Fruit fly (Drosophila melanogaster) whole organism, embryonic: ENCODE data around the gene CG6709.
A peak's percentile ranks its signal among the peaks of the same experiment; 100 is the strongest.

Source experiments
- Aef1 ChIP-seq: fragments of 200-800 bp; sonication (Bioruptor generic); IDR thresholded peaks from 3 replicates; pipeline ENCODE4 v1.3.6; 2022; ENCODE audit warnings: missing biosample characterization, missing genetic modification characterization
- Antp ChIP-seq: fragments of 200-800 bp; sonication (Bioruptor generic); optimal IDR thresholded peaks from 3 replicates; lab custom pipeline; 2016; ENCODE audit warnings: missing biosample characterization, missing genetic modification characterization
- Atf-2 ChIP-seq: fragments of 200-800 bp; sonication (Bioruptor generic); optimal IDR thresholded peaks from 2 replicates; lab custom pipeline; 2016; ENCODE audit warnings: missing biosample characterization, missing genetic modification characterization
- CG10147 ChIP-seq: fragments of 200-800 bp; sonication (Bioruptor generic); optimal IDR thresholded peaks from 2 replicates; lab custom pipeline; 2019; ENCODE audit warnings: missing biosample characterization, mild to moderate bottlenecking, missing genetic modification characterization, moderate library complexity
- CG10321 ChIP-seq: fragments of 200-800 bp; sonication (Bioruptor generic); IDR thresholded peaks from 2 replicates; pipeline ENCODE4 v1.3.6; 2022; ENCODE audit warnings: missing biosample characterization, missing genetic modification characterization
- CG10366 ChIP-seq: fragments of 200-800 bp; sonication (Bioruptor generic); IDR thresholded peaks from 2 replicates; pipeline ENCODE4 v1.3.6; 2022; ENCODE audit warnings: missing biosample characterization, missing genetic modification characterization
- CG11398 ChIP-seq: fragments of 200-800 bp; sonication (Bioruptor generic); optimal IDR thresholded peaks from 2 replicates; lab custom pipeline; 2016; ENCODE audit warnings: missing biosample characterization, missing genetic modification characterization
- CG12155 ChIP-seq: fragments of 200-800 bp; sonication (Bioruptor generic); optimal IDR thresholded peaks from 3 replicates; lab custom pipeline; 2016; ENCODE audit warnings: missing biosample characterization, missing genetic modification characterization
- CG13287 ChIP-seq: fragments of 200-800 bp; sonication (Bioruptor generic); IDR thresholded peaks from 2 replicates; pipeline ENCODE4 v1.3.6; 2022; ENCODE audit warnings: missing biosample characterization, missing genetic modification characterization; ENCODE audit not compliant: partially characterized antibody
- CG14860 ChIP-seq: fragments of 200-800 bp; sonication (Bioruptor generic); IDR thresholded peaks from 3 replicates; pipeline ENCODE4 v1.3.6; 2022; ENCODE audit warnings: missing biosample characterization, missing genetic modification characterization; ENCODE audit not compliant: partially characterized antibody
- CG1602 ChIP-seq: fragments of 200-800 bp; sonication (Bioruptor generic); optimal IDR thresholded peaks from 3 replicates; lab custom pipeline; 2016; ENCODE audit warnings: missing biosample characterization, missing genetic modification characterization
- CG17361 ChIP-seq: fragments of 200-800 bp; sonication (Bioruptor generic); IDR thresholded peaks from 3 replicates; pipeline ENCODE4 v1.3.6; 2022; ENCODE audit warnings: missing biosample characterization, missing genetic modification characterization
- CG18619 ChIP-seq: fragments of 200-800 bp; sonication (Bioruptor generic); optimal IDR thresholded peaks from 3 replicates; lab custom pipeline; 2017; ENCODE audit warnings: missing biosample characterization, mild to moderate bottlenecking, missing genetic modification characterization
- CG18764 ChIP-seq: fragments of 200-800 bp; sonication (Bioruptor generic); optimal IDR thresholded peaks from 3 replicates; lab custom pipeline; 2016; ENCODE audit warnings: missing biosample characterization, missing genetic modification characterization
- CG31365 ChIP-seq: fragments of 200-800 bp; sonication (Bioruptor generic); optimal IDR thresholded peaks from 2 replicates; lab custom pipeline; 2018; ENCODE audit warnings: missing biosample characterization, mild to moderate bottlenecking, missing genetic modification characterization
- CG34224 ChIP-seq: fragments of 200-800 bp; sonication (Bioruptor generic); IDR thresholded peaks from 3 replicates; pipeline ENCODE4 v1.3.6; 2022; ENCODE audit warnings: missing biosample characterization, missing genetic modification characterization; ENCODE audit not compliant: partially characterized antibody
- CG42726 ChIP-seq: fragments of 200-800 bp; sonication (Bioruptor generic); IDR thresholded peaks from 2 replicates; pipeline ENCODE4 v1.3.6; 2022; ENCODE audit warnings: missing biosample characterization, missing genetic modification characterization; ENCODE audit not compliant: partially characterized antibody
- CG4282 ChIP-seq: fragments of 200-800 bp; sonication (Bioruptor generic); optimal IDR thresholded peaks from 2 replicates; lab custom pipeline; 2016; ENCODE audit warnings: missing biosample characterization, missing genetic modification characterization
- CG43689 ChIP-seq: fragments of 200-800 bp; sonication (Bioruptor generic); IDR thresholded peaks from 2 replicates; pipeline ENCODE4 v1.3.6; 2022; ENCODE audit warnings: missing biosample characterization, missing genetic modification characterization
- CG4404 ChIP-seq: fragments of 200-800 bp; sonication (Bioruptor generic); IDR thresholded peaks from 2 replicates; pipeline ENCODE4 v1.3.6; 2022; ENCODE audit warnings: missing biosample characterization, missing genetic modification characterization
- CG6175 ChIP-seq: fragments of 200-800 bp; sonication (Bioruptor generic); IDR thresholded peaks from 3 replicates; pipeline ENCODE4 v1.3.6; 2022; ENCODE audit warnings: missing biosample characterization, missing genetic modification characterization
- CG6254 ChIP-seq: fragments of 200-800 bp; sonication (Bioruptor generic); optimal IDR thresholded peaks from 3 replicates; lab custom pipeline; 2017; ENCODE audit warnings: mild to moderate bottlenecking, missing biosample characterization, missing genetic modification reagents, missing genetic modification characterization
- Dek ChIP-seq: fragments of 200-800 bp; sonication (Bioruptor generic); optimal IDR thresholded peaks from 3 replicates; lab custom pipeline; 2019; ENCODE audit warnings: missing biosample characterization, mild to moderate bottlenecking, missing genetic modification characterization, moderate library complexity
- HmgZ ChIP-seq: fragments of 200-800 bp; sonication (Bioruptor generic); optimal IDR thresholded peaks from 2 replicates; lab custom pipeline; 2018; ENCODE audit warnings: missing biosample characterization, mild to moderate bottlenecking, missing genetic modification characterization
- PHDP ChIP-seq: fragments of 200-800 bp; sonication (Bioruptor generic); optimal IDR thresholded peaks from 3 replicates; lab custom pipeline; 2018; ENCODE audit warnings: missing biosample characterization, mild to moderate bottlenecking, missing genetic modification characterization, moderate library complexity
- Side ChIP-seq: fragments of 200-800 bp; sonication (Bioruptor generic); optimal IDR thresholded peaks from 2 replicates; lab custom pipeline; 2016; ENCODE audit warnings: missing biosample characterization, missing genetic modification characterization
- Sox100B ChIP-seq: fragments of 200-800 bp; sonication (Bioruptor generic); optimal IDR thresholded peaks from 3 replicates; lab custom pipeline; 2018; ENCODE audit warnings: missing biosample characterization, mild to moderate bottlenecking, missing genetic modification characterization
- Sry-β ChIP-seq: fragments of 200-800 bp; sonication (Bioruptor generic); optimal IDR thresholded peaks from 2 replicates; lab custom pipeline; 2018; ENCODE audit warnings: missing biosample characterization, mild to moderate bottlenecking, missing genetic modification characterization, moderate library complexity
- ac ChIP-seq: fragments of 200-800 bp; sonication (Bioruptor generic); optimal IDR thresholded peaks from 3 replicates; lab custom pipeline; 2017; ENCODE audit warnings: missing biosample characterization, mild to moderate bottlenecking, missing genetic modification characterization
- bbx ChIP-seq: fragments of 200-800 bp; sonication (Bioruptor generic); IDR thresholded peaks from 2 replicates; pipeline ENCODE4 v1.3.6; 2022; ENCODE audit warnings: missing biosample characterization, missing genetic modification characterization; ENCODE audit not compliant: partially characterized antibody
- corto ChIP-seq: fragments of 200-800 bp; sonication (Bioruptor generic); optimal IDR thresholded peaks from 2 replicates; lab custom pipeline; 2016; ENCODE audit warnings: missing biosample characterization, mild to moderate bottlenecking, missing genetic modification characterization, moderate library complexity
- dati ChIP-seq: fragments of 200-800 bp; sonication (Bioruptor generic); IDR thresholded peaks from 2 replicates; pipeline ENCODE4 v1.3.6; 2022; ENCODE audit warnings: missing biosample characterization, missing genetic modification characterization
- dimm ChIP-seq: fragments of 200-800 bp; sonication (Bioruptor generic); IDR thresholded peaks from 2 replicates; pipeline ENCODE4 v1.3.6; 2022; ENCODE audit warnings: missing biosample characterization, missing genetic modification characterization
- eyg ChIP-seq: fragments of 200-800 bp; sonication (Bioruptor generic); optimal IDR thresholded peaks from 3 replicates; lab custom pipeline; 2016; ENCODE audit warnings: missing biosample characterization, missing genetic modification characterization
- fd102C ChIP-seq: fragments of 200-800 bp; sonication (Bioruptor generic); optimal IDR thresholded peaks from 2 replicates; lab custom pipeline; 2018; ENCODE audit warnings: missing biosample characterization, mild to moderate bottlenecking, missing genetic modification characterization, moderate library complexity
- fd64A ChIP-seq: fragments of 200-800 bp; sonication (Bioruptor generic); optimal IDR thresholded peaks from 3 replicates; lab custom pipeline; 2018; ENCODE audit warnings: missing biosample characterization, mild to moderate bottlenecking, missing genetic modification characterization
- gcm2 ChIP-seq: fragments of 200-800 bp; sonication (Bioruptor generic); optimal IDR thresholded peaks from 2 replicates; lab custom pipeline; 2016; ENCODE audit warnings: missing biosample characterization, missing genetic modification characterization
- gfzf ChIP-seq: fragments of 200-800 bp; sonication (Bioruptor generic); optimal IDR thresholded peaks from 2 replicates; lab custom pipeline; 2016; ENCODE audit warnings: missing biosample characterization, mild to moderate bottlenecking, missing genetic modification characterization, moderate library complexity
- gsb-n ChIP-seq: fragments of 200-800 bp; sonication (Bioruptor generic); optimal IDR thresholded peaks from 3 replicates; lab custom pipeline; 2018; ENCODE audit warnings: missing biosample characterization, mild to moderate bottlenecking, missing genetic modification characterization
- gt ChIP-seq: fragments of 200-800 bp; sonication (Bioruptor generic); IDR thresholded peaks from 2 replicates; pipeline ENCODE4 v1.3.6; 2022; ENCODE audit warnings: missing biosample characterization, missing genetic modification characterization
- insv ChIP-seq, 2 experiments: fragments of 200-800 bp; sonication (Bioruptor generic); optimal IDR thresholded peaks; 3 replicates each; lab custom pipeline; 2016 to 2018; ENCODE audit warnings: missing biosample characterization in 2 of 2, missing genetic modification characterization in 2 of 2
- inv ChIP-seq: fragments of 200-800 bp; sonication (Bioruptor generic); IDR thresholded peaks from 2 replicates; pipeline ENCODE4 v1.3.6; 2022; ENCODE audit warnings: missing biosample characterization, missing genetic modification characterization; ENCODE audit not compliant: partially characterized antibody
- maf-S ChIP-seq: fragments of 200-800 bp; sonication (Bioruptor generic); optimal IDR thresholded peaks from 2 replicates; lab custom pipeline; 2016; ENCODE audit warnings: missing biosample characterization, missing genetic modification characterization
- nom ChIP-seq: fragments of 200-800 bp; sonication (Bioruptor generic); optimal IDR thresholded peaks from 2 replicates; lab custom pipeline; 2017; ENCODE audit warnings: missing biosample characterization, missing genetic modification characterization, mild to moderate bottlenecking, moderate library complexity, missing genetic modification reagents
- salm ChIP-seq: fragments of 200-800 bp; sonication (Bioruptor generic); optimal IDR thresholded peaks from 2 replicates; lab custom pipeline; 2018; ENCODE audit warnings: missing biosample characterization, mild to moderate bottlenecking, missing genetic modification characterization
- seq ChIP-seq: fragments of 200-800 bp; sonication (Bioruptor generic); IDR thresholded peaks from 2 replicates; pipeline ENCODE4 v1.3.6; 2022; ENCODE audit warnings: missing biosample characterization, missing genetic modification characterization
- tap ChIP-seq: fragments of 200-800 bp; optimal IDR thresholded peaks from 3 replicates; lab custom pipeline; 2019; ENCODE audit warnings: missing biosample characterization, mild to moderate bottlenecking, missing genetic modification characterization, moderate library complexity
- trh ChIP-seq: fragments of 200-800 bp; sonication (Bioruptor generic); optimal IDR thresholded peaks from 2 replicates; lab custom pipeline; 2016; ENCODE audit warnings: missing biosample characterization, missing genetic modification characterization
- yki ChIP-seq: fragments of >200 bp; optimal IDR thresholded peaks from 3 replicates; lab custom pipeline; 2018
- z ChIP-seq: fragments of 200-800 bp; sonication (Bioruptor generic); IDR thresholded peaks from 3 replicates; pipeline ENCODE4 v1.3.6; 2022; ENCODE audit warnings: missing biosample characterization, missing genetic modification characterization
- zfh2 ChIP-seq: fragments of 200-800 bp; sonication (Bioruptor generic); optimal IDR thresholded peaks from 2 replicates; lab custom pipeline; 2016; ENCODE audit warnings: missing biosample characterization, missing genetic modification characterization

The CG6709 gene

dm6 chr3L:9853895-9854470 is 40.6 kb downstream of the CG6709 start (continued):
- TF ChIP-seq PHDP (tag; lab: Kevin White, UChicago) (no peak), gfzf (no peak), seq (GFP tag; lab: Robert Waterston, UW) (no peak), nom (GFP tag; lab: Kevin White, UChicago) (peak; percentile 9), CG17361 (GFP tag; lab: Robert Waterston, UW) (no peak), CG18619 (GFP tag; lab: Kevin White, UChicago) (no peak), dimm (GFP tag; lab: Robert Waterston, UW) (no peak), CG4282 (GFP tag; lab: Kevin White, UChicago) (no peak), yki (lab: Kevin White, UChicago) (no peak), salm (tag; lab: Kevin White, UChicago) (no peak), Atf-2 (no peak), CG18764 (GFP tag; lab: Kevin White, UChicago) (no peak), CG10366 (GFP tag; lab: Robert Waterston, UW) (no peak), HmgZ (tag; lab: Kevin White, UChicago) (no peak), eyg (GFP tag; lab: Kevin White, UChicago) (no peak), Aef1 (peak; percentile 73), z (GFP tag; lab: Robert Waterston, UW) (no peak), gcm2 (GFP tag; lab: Kevin White, UChicago) (no peak), trh (GFP tag; lab: Kevin White, UChicago) (no peak), ac (no peak), CG43689 (GFP tag; lab: Robert Waterston, UW) (no peak), CG1602 (GFP tag; lab: Kevin White, UChicago) (no peak), zfh2 (GFP tag; lab: Kevin White, UChicago) (no peak), Side (GFP tag; lab: Kevin White, UChicago) (no peak), CG13287 (peak; percentile 15; the same call in 1 of the 2 replicates), CG10321 (GFP tag; lab: Robert Waterston, UW) (peak; percentile 86), CG12155 (no peak), bbx (GFP tag; lab: Robert Waterston, UW) (peak; percentile 55; the same call in 1 of the 2 replicates), inv (no peak), CG10147 (GFP tag; lab: Kevin White, UChicago) (no peak), CG34224 (GFP tag; lab: Robert Waterston, UW) (no peak), CG11398 (no peak), tap (tag; lab: Kevin White, UChicago) (no peak), CG31365 (no peak), Antp (GFP tag; lab: Kevin White, UChicago) (no peak), fd102C (GFP tag; lab: Kevin White, UChicago) (no peak), insv (GFP tag; optimal IDR thresholded peaks at IDR 0.05; lab: Kevin White, UChicago) (no peak), Sox100B (GFP tag; lab: Kevin White, UChicago) (no peak), corto (GFP tag; lab: Kevin White, UChicago) (no peak), CG42726 (GFP tag; lab: Robert Waterston, UW) (peak; percentile 25; the same call in 1 of the 2 replicates), dati (GFP tag; lab: Robert Waterston, UW) (no peak), Sry-β (GFP tag; lab: Kevin White, UChicago) (no peak), gt (GFP tag; lab: Robert Waterston, UW) (no peak), CG4404 (no peak), maf-S (no peak), CG14860 (GFP tag; lab: Robert Waterston, UW) (no peak), fd64A (GFP tag; lab: Kevin White, UChicago) (peak; percentile 35), CG6254 (no peak), Dek (no peak), gsb-n (tag; lab: Kevin White, UChicago) (no peak), CG6175 (peak; percentile 69; the same call in 2 of the 3 replicates)
